Worm (Caenorhabditis elegans) whole organism, early embryonic: ENCODE measurements around the gene sel-1.

ENCODE experiments used
- F13C5.2 ChIP-seq: sonication (generic microtip); optimal IDR thresholded peaks from 2 replicates; lab custom pipeline; 2017; ENCODE audit warnings: mild to moderate bottlenecking, missing genetic modification characterization, inconsistent platforms, missing compliant biosample characterization
- ama-1 ChIP-seq: fragments of 150-350 bp; optimal IDR thresholded peaks from 2 replicates; lab custom pipeline; 2014
- hnd-1 ChIP-seq: sonication (generic microtip); optimal IDR thresholded peaks from 2 replicates; lab custom pipeline; 2016; ENCODE audit warnings: missing genetic modification characterization, missing compliant biosample characterization
- pes-1 ChIP-seq: fragments of 200-800 bp; sonication (Bioruptor generic); IDR thresholded peaks from 2 replicates; pipeline ENCODE4 v1.3.6; 2022; ENCODE audit warnings: missing genetic modification reagents, missing genetic modification characterization, missing compliant biosample characterization
- scrt-1 ChIP-seq: fragments of 200-800 bp; sonication (Bioruptor generic); IDR thresholded peaks from 2 replicates; pipeline ENCODE4 v1.3.6; 2022; ENCODE audit warnings: missing genetic modification characterization, missing compliant biosample characterization
- tbx-37 ChIP-seq: fragments of 200-800 bp; sonication (Bioruptor generic); conservative IDR thresholded peaks from 2 replicates; pipeline ENCODE4 v1.3.6; 2022; ENCODE audit warnings: missing genetic modification reagents, missing genetic modification characterization, missing compliant biosample characterization
- tra-4 ChIP-seq: sonication (generic microtip); optimal IDR thresholded peaks from 2 replicates; lab custom pipeline; 2017; ENCODE audit warnings: missing genetic modification characterization, missing compliant biosample characterization

DNA sequence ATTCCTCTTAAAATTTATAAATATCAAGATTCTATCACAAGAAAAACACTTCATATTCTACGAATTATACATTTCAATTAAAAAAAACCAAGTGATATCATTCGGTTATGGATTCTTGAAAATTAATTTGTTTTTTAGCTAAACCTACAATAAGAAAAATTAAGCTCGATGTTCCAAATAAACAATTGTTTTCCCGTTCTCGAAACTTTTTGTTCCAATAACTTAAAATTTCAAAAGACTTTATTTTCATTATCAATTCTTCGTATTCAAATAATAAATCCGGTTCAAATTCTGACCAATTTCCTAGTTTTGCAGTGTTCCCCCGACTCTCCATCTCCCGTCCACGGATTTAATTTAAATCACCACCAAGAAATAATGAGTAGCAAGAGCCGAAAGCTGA lies 18.8 kb downstream of the sel-1 start, which contains the start of gene E02A10.3:
- TF ChIP-seq ama-1 (no peak), tbx-37 (GFP tag; lab: Robert Waterston, UW) (no peak), pes-1 (GFP tag; lab: Robert Waterston, UW) (no peak), hnd-1 (tag; lab: Kevin White, UChicago) (no peak), tra-4 (tag; lab: Kevin White, UChicago) (no peak), F13C5.2 (no peak), scrt-1 (GFP tag; lab: Robert Waterston, UW) (no peak)
